Worm (Caenorhabditis elegans) whole organism, L3 larva: ENCODE results near the gene Y53G8AM.4.

ENCODE experiments used
- ama-1 ChIP-seq: fragments of 150-350 bp; optimal IDR thresholded peaks from 2 replicates; lab custom pipeline; 2018
- ceh-16 ChIP-seq: sonication (generic microtip); optimal IDR thresholded peaks from 2 replicates; lab custom pipeline; 2017; ENCODE audit warnings: missing biosample characterization, missing genetic modification characterization
- ceh-82 ChIP-seq: fragments of 150-350 bp; optimal IDR thresholded peaks from 2 replicates; lab custom pipeline; 2014; ENCODE audit warnings: missing biosample characterization, missing genetic modification characterization
- fos-1 ChIP-seq: fragments of 150-350 bp; optimal IDR thresholded peaks from 2 replicates; lab custom pipeline; 2014; ENCODE audit warnings: missing biosample characterization, missing genetic modification characterization
- nhr-12 ChIP-seq: fragments of 150-350 bp; optimal IDR thresholded peaks from 2 replicates; lab custom pipeline; 2014; ENCODE audit warnings: missing biosample characterization, missing genetic modification characterization
- nhr-28 ChIP-seq: fragments of 150-350 bp; optimal IDR thresholded peaks from 2 replicates; lab custom pipeline; 2014; ENCODE audit warnings: missing biosample characterization, missing genetic modification characterization
- pha-4 ChIP-seq: fragments of 150-350 bp; optimal IDR thresholded peaks from 2 replicates; lab custom pipeline; 2014; ENCODE audit warnings: missing biosample characterization, missing genetic modification reagents, missing genetic modification characterization
- pqm-1 ChIP-seq: fragments of 150-350 bp; optimal IDR thresholded peaks from 2 replicates; lab custom pipeline; 2017; ENCODE audit warnings: missing biosample characterization, missing genetic modification characterization, inconsistent platforms
- unc-62 ChIP-seq: fragments of 150-350 bp; sonication (generic microtip); optimal IDR thresholded peaks from 4 replicates; lab custom pipeline; 2014; ENCODE audit warnings: missing biosample characterization, missing genetic modification reagents, missing genetic modification characterization

DNA sequence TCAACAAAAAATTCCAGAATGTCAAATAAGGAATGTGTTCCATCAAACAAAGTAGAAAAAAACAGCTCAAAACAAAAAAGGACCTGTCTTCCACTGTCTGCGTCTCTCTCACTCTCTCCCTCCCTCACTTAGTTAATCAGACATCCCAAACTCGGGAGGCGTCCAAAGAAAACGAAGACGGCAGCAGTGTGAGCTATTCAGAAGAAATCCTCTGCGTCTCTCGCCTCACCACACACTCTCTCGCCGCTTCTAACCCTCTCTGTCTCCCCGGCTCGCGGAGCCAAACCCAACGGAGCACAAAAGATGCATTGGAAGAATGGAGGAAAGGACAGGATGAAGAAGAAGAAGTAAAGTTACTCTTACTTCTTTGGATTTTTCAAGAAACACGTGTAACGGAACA is 35.2 kb downstream of the Y53G8AM.4 start:
- TF ChIP-seq fos-1 (no peak), unc-62 (GFP tag; lab: Kevin White, UChicago) (no peak), ceh-16 (no peak), nhr-12 (tag; lab: Kevin White, UChicago) (no peak), nhr-28 (tag; lab: Kevin White, UChicago) (no peak), pha-4 (tag; lab: Kevin White, UChicago) (no peak), ceh-82 (tag; lab: Kevin White, UChicago) (no peak), pqm-1 (tag; lab: Kevin White, UChicago) (no peak), ama-1 (no peak)
